Worm (Caenorhabditis elegans): ENCODE results near the gene srab-22.

DNA sequence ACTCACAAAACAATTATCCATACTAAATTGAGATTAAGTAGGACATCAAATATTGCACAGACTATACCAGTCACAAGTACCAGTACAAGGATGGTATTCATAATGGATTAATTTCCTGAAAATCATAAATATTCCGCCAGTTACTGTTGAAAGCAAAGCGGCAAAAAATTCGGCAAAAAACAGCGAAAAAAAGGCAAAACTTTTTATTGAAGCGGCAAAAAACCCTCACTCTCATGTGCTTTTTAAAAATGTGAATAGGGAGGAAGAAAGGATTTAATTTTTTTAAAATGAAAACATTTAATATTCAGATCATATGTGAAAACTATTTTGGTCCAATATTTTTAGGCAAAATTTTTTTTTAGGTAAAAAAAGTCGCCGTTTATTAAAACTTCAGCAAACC is 44.6 kb downstream of the srab-22 start, which contains the start of gene srbc-29:
- TF ChIP-seq lin-11 (tag; optimal IDR thresholded peaks at IDR 0.05) (no peak), dmd-4 (tag; optimal IDR thresholded peaks at IDR 0.05; ENCODE audit: borderline replicate concordance) (no peak), elt-2 (tag; optimal IDR thresholded peaks at IDR 0.05) (no peak)

Measured in whole organism, late embryonic.